Worm (Caenorhabditis elegans): ENCODE measurements around the gene tufm-1.

tufm-1 gene

ce11 chrIII:2804461-2804860 lies 10.3 kb downstream of the tufm-1 start:
- TF ChIP-seq unc-62 (GFP tag; optimal IDR thresholded peaks at IDR 0.05), result no peak

- TF ChIP-seq unc-62 (GFP tag; optimal IDR thresholded peaks at IDR 0.05), result no peak
Observed at ce11 chrIII:2801800-2802515, 12.8 kb downstream of the tufm-1 start, which contains the start of the genes twk-45 and Y71H2AM.25. twk-45 (minus strand) TSS chrIII:2801900. Y71H2AM.25 (plus strand) TSS chrIII:2802465.

ce11 chrIII:2800743-2801142 lies 14.0 kb downstream of the tufm-1 start:
- TF ChIP-seq unc-62 (GFP tag; optimal IDR thresholded peaks at IDR 0.05), result no peak

ce11 chrIII:2795442-2796023 lies 19.2 kb downstream of the tufm-1 start:
- TF ChIP-seq unc-62 (GFP tag; optimal IDR thresholded peaks at IDR 0.05), result no peak

- no peak for TF ChIP-seq unc-62 (GFP tag; optimal IDR thresholded peaks at IDR 0.05)
Observed at ce11 chrIII:2794057-2794456, 20.7 kb downstream of the tufm-1 start.

ce11 chrIII:2787979-2788491 lies 26.7 kb downstream of the tufm-1 start, which contains the start of gene tbcc-1:
tbcc-1 (plus strand) TSS chrIII:2788441.
- no peak for TF ChIP-seq unc-62 (GFP tag; optimal IDR thresholded peaks at IDR 0.05)

ce11 chrIII:2786740-2787139 lies 28.0 kb downstream of the tufm-1 start, which contains the start of gene nduc-2:
nduc-2 (plus strand) TSS chrIII:2786852.
- no peak for TF ChIP-seq unc-62 (GFP tag; optimal IDR thresholded peaks at IDR 0.05)

- no peak for TF ChIP-seq unc-62 (GFP tag; optimal IDR thresholded peaks at IDR 0.05)
Observed at ce11 chrIII:2785840-2786239, 28.9 kb downstream of the tufm-1 start, which contains the start of gene Y71H2AM.20. Y71H2AM.20 (minus strand) TSS chrIII:2785948.

ce11 chrIII:2781833-2782232 lies 32.9 kb downstream of the tufm-1 start:
- TF ChIP-seq unc-62 (GFP tag; optimal IDR thresholded peaks at IDR 0.05), result no peak

ce11 chrIII:2780793-2781192 lies 34.0 kb downstream of the tufm-1 start, which contains the start of gene Y71H2AM.6:
Y71H2AM.6 (plus strand) TSS chrIII:2781056.
- TF ChIP-seq unc-62 (GFP tag; optimal IDR thresholded peaks at IDR 0.05), result no peak

ce11 chrIII:2780283-2780682 lies 34.5 kb downstream of the tufm-1 start:
- no peak for TF ChIP-seq unc-62 (GFP tag; optimal IDR thresholded peaks at IDR 0.05)

ce11 chrIII:2778655-2779054 lies 36.1 kb downstream of the tufm-1 start, which contains the start of gene laf-1:
laf-1 (minus strand) TSS chrIII:2779053.
- no peak for TF ChIP-seq unc-62 (GFP tag; optimal IDR thresholded peaks at IDR 0.05)

ce11 chrIII:2770752-2771151 lies 44.0 kb downstream of the tufm-1 start:
- TF ChIP-seq unc-62 (GFP tag; optimal IDR thresholded peaks at IDR 0.05), result no peak

ce11 chrIII:2769078-2769477 lies 45.7 kb downstream of the tufm-1 start:
- TF ChIP-seq unc-62 (GFP tag; optimal IDR thresholded peaks at IDR 0.05), result no peak

- TF ChIP-seq unc-62 (GFP tag; optimal IDR thresholded peaks at IDR 0.05), result no peak
Observed at ce11 chrIII:2768635-2769034, 46.1 kb downstream of the tufm-1 start, which contains the start of gene swsn-3. swsn-3 (minus strand) TSS chrIII:2768679.
